Worm (Caenorhabditis elegans) whole organism, young adult: Measurements from ENCODE around the gene dars-2.
A peak's percentile ranks its signal among the peaks of the same experiment; 100 is the strongest.

ENCODE experiments used
- B0019.2 ChIP-seq: fragments of 200-800 bp; sonication (Bioruptor generic); conservative IDR thresholded peaks from 2 replicates; pipeline ENCODE4 v1.3.6; 2022; ENCODE audit warnings: missing genetic modification reagents, missing genetic modification characterization, missing compliant biosample characterization
- C06A6.2 ChIP-seq: fragments of 200-800 bp; sonication (Bioruptor generic); conservative IDR thresholded peaks from 2 replicates; pipeline ENCODE4 v1.3.6; 2022; ENCODE audit warnings: missing genetic modification characterization, missing compliant biosample characterization
- F33H1.4 ChIP-seq: fragments of 200-800 bp; sonication (Bioruptor generic); IDR thresholded peaks from 2 replicates; pipeline ENCODE4 v1.3.6; 2022; ENCODE audit warnings: missing genetic modification reagents, missing genetic modification characterization, missing compliant biosample characterization
- K12H6.12 ChIP-seq: fragments of 200-800 bp; sonication (Bioruptor generic); optimal IDR thresholded peaks from 2 replicates; lab custom pipeline; 2018; ENCODE audit warnings: mild to moderate bottlenecking, missing genetic modification characterization, missing compliant biosample characterization
- ZK185.1 ChIP-seq: sonication (generic microtip); optimal IDR thresholded peaks from 2 replicates; lab custom pipeline; 2016; ENCODE audit warnings: mild to moderate bottlenecking, missing genetic modification characterization, missing compliant biosample characterization; ENCODE audit not compliant: poor library complexity, severe bottlenecking
- ama-1 ChIP-seq, 3 experiments: fragments of 150-350 bp in 1 of 3; sonication (generic microtip) in 2 of 3; optimal IDR thresholded peaks; 2 replicates each; lab custom pipeline; 2014 to 2018; ENCODE audit warnings: missing biosample characterization in 2 of 3, missing genetic modification characterization in 2 of 3, missing genetic modification reagents in 2 of 3
- attf-3 ChIP-seq: fragments of 200-800 bp; sonication (Bioruptor generic); conservative IDR thresholded peaks from 2 replicates; pipeline ENCODE4 v1.3.6; 2022; ENCODE audit warnings: missing genetic modification reagents, missing genetic modification characterization, missing compliant biosample characterization
- attf-5 ChIP-seq: fragments of 200-800 bp; sonication (Bioruptor generic); optimal IDR thresholded peaks from 2 replicates; lab custom pipeline; 2018; ENCODE audit warnings: mild to moderate bottlenecking, missing genetic modification characterization, missing compliant biosample characterization
- bed-1 ChIP-seq: fragments of 200-800 bp; sonication (Bioruptor generic); IDR thresholded peaks from 2 replicates; pipeline ENCODE4 v1.3.6; 2022; ENCODE audit warnings: missing genetic modification reagents, missing genetic modification characterization, missing compliant biosample characterization
- cebp-1 ChIP-seq, 2 experiments: fragments of 200-800 bp in 1 of 2; sonication (Bioruptor generic) in 1 of 2; sonication (generic microtip) in 1 of 2; IDR thresholded peaks in 1 of 2; optimal IDR thresholded peaks in 1 of 2; 2 replicates each; pipeline versions ENCODE4 v1.3.6 to Lab custom; 2017 to 2022; ENCODE audit warnings: missing compliant biosample characterization in 2 of 2, missing genetic modification characterization in 2 of 2, mild to moderate bottlenecking in 1 of 2, missing genetic modification reagents in 1 of 2, moderate library complexity in 1 of 2
- ceh-27 ChIP-seq: fragments of 200-800 bp; sonication (Bioruptor generic); optimal IDR thresholded peaks from 2 replicates; lab custom pipeline; 2018; ENCODE audit warnings: mild to moderate bottlenecking, missing genetic modification characterization, moderate library complexity, missing compliant biosample characterization
- ceh-40 ChIP-seq: fragments of 200-800 bp; sonication (Bioruptor generic); IDR thresholded peaks from 2 replicates; pipeline ENCODE4 v1.3.6; 2022; ENCODE audit warnings: missing genetic modification characterization, missing compliant biosample characterization
- dpl-1 ChIP-seq: fragments of 150-350 bp; optimal IDR thresholded peaks from 2 replicates; lab custom pipeline; 2014; ENCODE audit warnings: missing biosample characterization, missing genetic modification reagents, missing genetic modification characterization
- egl-44 ChIP-seq: fragments of 200-800 bp; sonication (Bioruptor generic); IDR thresholded peaks from 2 replicates; pipeline ENCODE4 v1.3.6; 2022; ENCODE audit warnings: missing genetic modification reagents, missing genetic modification characterization, missing compliant biosample characterization
- egrh-3 ChIP-seq: fragments of 200-800 bp; sonication (Bioruptor generic); IDR thresholded peaks from 2 replicates; pipeline ENCODE4 v1.3.6; 2022; ENCODE audit warnings: missing genetic modification reagents, missing genetic modification characterization, missing compliant biosample characterization
- hlh-12 ChIP-seq: sonication (generic microtip); optimal IDR thresholded peaks from 2 replicates; lab custom pipeline; 2016; ENCODE audit warnings: missing genetic modification characterization, missing compliant biosample characterization
- hmg-1.2 ChIP-seq: fragments of 200-800 bp; sonication (Bioruptor generic); IDR thresholded peaks from 2 replicates; pipeline ENCODE4 v1.3.6; 2022; ENCODE audit warnings: missing genetic modification reagents, missing genetic modification characterization, missing compliant biosample characterization
- hrde-1 ChIP-seq: sonication (generic microtip); optimal IDR thresholded peaks from 2 replicates; lab custom pipeline; 2016; ENCODE audit warnings: missing genetic modification characterization, mild to moderate bottlenecking, missing compliant biosample characterization, moderate library complexity, missing genotype, missing genetic modification reagents, borderline replicate concordance
- hsf-1 ChIP-seq: fragments of 200-800 bp; sonication (Bioruptor generic); IDR thresholded peaks from 2 replicates; pipeline ENCODE4 v1.3.6; 2022; ENCODE audit warnings: missing genetic modification reagents, missing genetic modification characterization, missing compliant biosample characterization
- lag-1 ChIP-seq: fragments of 200-800 bp; sonication (Bioruptor generic); IDR thresholded peaks from 2 replicates; pipeline ENCODE4 v1.3.6; 2022; ENCODE audit warnings: missing genetic modification reagents, missing genetic modification characterization, missing compliant biosample characterization
- lin-54 ChIP-seq: fragments of 200-800 bp; sonication (Bioruptor generic); optimal IDR thresholded peaks from 2 replicates; lab custom pipeline; 2018; ENCODE audit warnings: mild to moderate bottlenecking, missing genetic modification characterization, missing compliant biosample characterization
- mxl-1 ChIP-seq: sonication (generic microtip); optimal IDR thresholded peaks from 2 replicates; lab custom pipeline; 2016; ENCODE audit warnings: missing genetic modification characterization, missing compliant biosample characterization
- pbrm-1 ChIP-seq: fragments of 200-800 bp; sonication (Bioruptor generic); IDR thresholded peaks from 2 replicates; pipeline ENCODE4 v1.3.6; 2022; ENCODE audit warnings: missing genetic modification reagents, missing genetic modification characterization, missing compliant biosample characterization
- rcor-1 ChIP-seq: fragments of 200-800 bp; sonication (Bioruptor generic); IDR thresholded peaks from 2 replicates; pipeline ENCODE4 v1.3.6; 2022; ENCODE audit warnings: missing genetic modification reagents, missing genetic modification characterization, missing compliant biosample characterization
- rec-8 ChIP-seq, 2 experiments: sonication (generic microtip); optimal IDR thresholded peaks; 2 replicates each; lab custom pipeline; 2016; ENCODE audit warnings: mild to moderate bottlenecking in 2 of 2, missing genetic modification characterization in 2 of 2, missing genetic modification reagents in 2 of 2, missing genotype in 2 of 2, missing biosample characterization in 1 of 2, missing compliant biosample characterization in 1 of 2, moderate library complexity in 1 of 2
- repo-1 ChIP-seq: sonication (generic microtip); optimal IDR thresholded peaks from 2 replicates; lab custom pipeline; 2017; ENCODE audit warnings: mild to moderate bottlenecking, missing genetic modification characterization, missing compliant biosample characterization
- rpc-1 ChIP-seq, 2 experiments: fragments of 150-350 bp in 1 of 2; sonication (generic microtip) in 1 of 2; optimal IDR thresholded peaks; 2 replicates each; lab custom pipeline; 2014 to 2018; ENCODE audit warnings: missing biosample characterization in 1 of 2, missing genetic modification characterization in 1 of 2, missing genetic modification reagents in 1 of 2, missing genotype in 1 of 2
- sea-2 ChIP-seq: fragments of 200-800 bp; sonication (Bioruptor generic); IDR thresholded peaks from 2 replicates; pipeline ENCODE4 v1.3.6; 2022; ENCODE audit warnings: missing genetic modification characterization, missing compliant biosample characterization
- somi-1 ChIP-seq: fragments of 200-800 bp; sonication (Bioruptor generic); optimal IDR thresholded peaks from 2 replicates; lab custom pipeline; 2018; ENCODE audit warnings: mild to moderate bottlenecking, missing genetic modification characterization, missing compliant biosample characterization
- sptf-2 ChIP-seq: fragments of 200-800 bp; sonication (Bioruptor generic); optimal IDR thresholded peaks from 2 replicates; lab custom pipeline; 2018; ENCODE audit warnings: mild to moderate bottlenecking, missing genetic modification characterization, missing compliant biosample characterization
- unc-130 ChIP-seq: sonication (generic microtip); optimal IDR thresholded peaks from 2 replicates; lab custom pipeline; 2016; ENCODE audit warnings: missing genetic modification reagents, missing genetic modification characterization, missing compliant biosample characterization
- zfh-2 ChIP-seq: fragments of 200-800 bp; sonication (Bioruptor generic); conservative IDR thresholded peaks from 2 replicates; pipeline ENCODE4 v1.3.6; 2022; ENCODE audit warnings: missing genetic modification reagents, missing genetic modification characterization, missing compliant biosample characterization
- zim-3 ChIP-seq: sonication (generic microtip); optimal IDR thresholded peaks from 2 replicates; lab custom pipeline; 2017; ENCODE audit warnings: mild to moderate bottlenecking, missing genetic modification characterization, moderate library complexity, missing compliant biosample characterization
- ztf-18 ChIP-seq: sonication (generic microtip); optimal IDR thresholded peaks from 2 replicates; lab custom pipeline; 2016; ENCODE audit warnings: missing genotype, mild to moderate bottlenecking, missing genetic modification characterization, missing compliant biosample characterization

dars-2 gene

ce11 chrV:12026878-12027477, 21.6 kb upstream of the dars-2 start:
- TF ChIP-seq attf-5 (GFP tag; lab: Kevin White, UChicago): peak; percentile 30
- TF ChIP-seq zfh-2 (GFP tag; lab: Robert Waterston, UW): peak; percentile 74
- TF ChIP-seq K12H6.12 (tag; lab: Kevin White, UChicago): peak; percentile 66
- TF ChIP-seq egl-44 (GFP tag; lab: Robert Waterston, UW): no peak
- TF ChIP-seq egrh-3: 0 out of 2 replicates have a peak, but pooled peaks have one; percentile 20
- no peak for TF ChIP-seq sea-2 (GFP tag; lab: Robert Waterston, UW)
- TF ChIP-seq cebp-1 (GFP tag; IDR thresholded peaks at IDR 0.05; lab: Robert Waterston, UW): no peak
- TF ChIP-seq cebp-1 (tag; optimal IDR thresholded peaks at IDR 0.05; lab: Kevin White, UChicago): peak; percentile 54
- peak; percentile 26; the same call in 1 of the 2 replicates for TF ChIP-seq hmg-1.2
- TF ChIP-seq ama-1 (optimal IDR thresholded peaks at IDR 0.05; lab: Kevin White, UChicago): no peak
- TF ChIP-seq ama-1 (GFP tag; optimal IDR thresholded peaks at IDR 0.05; lab: Kevin White, UChicago): no peak
- 0 out of 2 replicates have a peak, but pooled peaks have one; percentile 7 for TF ChIP-seq rcor-1
- TF ChIP-seq zim-3 (tag; lab: Kevin White, UChicago): no peak
- peak; percentile 12 for TF ChIP-seq ceh-27 (GFP tag; lab: Kevin White, UChicago)
- TF ChIP-seq rec-8 (tag; optimal IDR thresholded peaks at IDR 0.05; lab: Kevin White, UChicago): no peak
- no peak for TF ChIP-seq lin-54
- no peak for TF ChIP-seq C06A6.2 (GFP tag; lab: Robert Waterston, UW)

ce11 chrV:12028151-12028550, 20.4 kb upstream of the dars-2 start:
- TF ChIP-seq bed-1 (GFP tag; lab: Robert Waterston, UW) (no peak), dpl-1 (no peak), somi-1 (GFP tag; lab: Kevin White, UChicago) (no peak), F33H1.4 (GFP tag; lab: Robert Waterston, UW) (no peak), rpc-1 (optimal IDR thresholded peaks at IDR 0.05; lab: Kevin White, UChicago) (no peak), rpc-1 (tag; optimal IDR thresholded peaks at IDR 0.05; lab: Kevin White, UChicago) (no peak), pbrm-1 (GFP tag; lab: Robert Waterston, UW) (no peak), ztf-18 (tag; lab: Kevin White, UChicago) (no peak), rcor-1 (no peak), lin-54 (no peak)

DNA sequence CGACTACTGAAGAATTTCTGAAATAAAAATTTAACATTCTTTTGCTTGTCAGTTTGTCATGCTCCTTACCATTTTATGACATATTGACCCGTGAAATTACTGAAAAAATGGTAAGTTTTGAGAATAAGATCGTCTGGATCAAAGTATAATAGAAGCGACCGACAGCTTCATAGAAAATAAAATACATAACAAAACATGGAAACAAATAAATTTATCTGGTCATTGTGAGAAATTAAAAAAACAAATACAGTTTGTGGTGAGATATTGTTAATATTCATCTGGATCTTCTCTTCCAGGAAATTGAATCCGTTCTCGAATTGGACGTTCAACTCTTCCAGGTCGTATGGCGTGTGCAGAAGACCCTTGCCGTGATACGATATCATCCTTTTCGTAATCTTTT, 16.5 kb upstream of the dars-2 start, which contains the start of gene pkc-1:
pkc-1 (minus strand) TSS at position 101 of the 400 bp plus-strand sequence.
- TF ChIP-seq mxl-1 (tag; lab: Kevin White, UChicago) (no peak), B0019.2 (no peak), sptf-2 (no peak), sea-2 (GFP tag; lab: Robert Waterston, UW) (no peak), dpl-1 (no peak), F33H1.4 (GFP tag; lab: Robert Waterston, UW) (no peak), ceh-40 (GFP tag; lab: Robert Waterston, UW) (no peak), hlh-12 (tag; lab: Kevin White, UChicago) (no peak), repo-1 (no peak), lag-1 (GFP tag; lab: Robert Waterston, UW) (no peak), somi-1 (GFP tag; lab: Kevin White, UChicago) (no peak), unc-130 (GFP tag; lab: Kevin White, UChicago) (no peak), ZK185.1 (tag; lab: Kevin White, UChicago) (no peak), hrde-1 (tag; lab: Kevin White, UChicago) (no peak), hsf-1 (GFP tag; lab: Robert Waterston, UW) (no peak), egrh-3 (no peak), attf-3 (GFP tag; lab: Robert Waterston, UW) (no peak), ama-1 (optimal IDR thresholded peaks at IDR 0.05; lab: Kevin White, UChicago) (no peak), ama-1 (GFP tag; optimal IDR thresholded peaks at IDR 0.05; lab: Kevin White, UChicago) (no peak)
